Fruit fly (Drosophila melanogaster) whole organism, embryonic: Measurements from ENCODE around the gene CG31064.

Experiments used
- ATbp ChIP-seq: fragments of 200-800 bp; sonication (Bioruptor generic); optimal IDR thresholded peaks from 2 replicates; lab custom pipeline; 2017; ENCODE audit warnings: missing biosample characterization, mild to moderate bottlenecking, missing genetic modification characterization, missing genetic modification reagents
- CG11085 ChIP-seq: fragments of 200-800 bp; sonication (Bioruptor generic); IDR thresholded peaks from 2 replicates; pipeline ENCODE4 v1.3.6; 2022; ENCODE audit warnings: missing biosample characterization, missing genetic modification characterization
- CG11560 ChIP-seq: fragments of 200-800 bp; sonication (Bioruptor generic); IDR thresholded peaks from 3 replicates; pipeline ENCODE4 v1.3.6; 2022; ENCODE audit warnings: missing biosample characterization, missing genetic modification characterization
- CG12071 ChIP-seq: fragments of 200-800 bp; sonication (Bioruptor generic); optimal IDR thresholded peaks from 3 replicates; lab custom pipeline; 2018; ENCODE audit warnings: missing biosample characterization, mild to moderate bottlenecking, missing genetic modification characterization
- CG14667 ChIP-seq: fragments of 200-800 bp; sonication (Bioruptor generic); IDR thresholded peaks from 2 replicates; pipeline ENCODE4 v1.3.6; 2022; ENCODE audit warnings: missing biosample characterization, missing genetic modification characterization
- CG15514 ChIP-seq: fragments of 200-800 bp; sonication (Bioruptor generic); optimal IDR thresholded peaks from 3 replicates; lab custom pipeline; 2017; ENCODE audit warnings: missing biosample characterization, missing genetic modification characterization, mild to moderate bottlenecking, moderate library complexity, missing genetic modification reagents
- CG17829 ChIP-seq: fragments of 200-800 bp; optimal IDR thresholded peaks from 2 replicates; lab custom pipeline; 2019; ENCODE audit warnings: missing biosample characterization, mild to moderate bottlenecking, missing genetic modification characterization, moderate library complexity
- CG18764 ChIP-seq: fragments of 200-800 bp; sonication (Bioruptor generic); optimal IDR thresholded peaks from 3 replicates; lab custom pipeline; 2016; ENCODE audit warnings: missing biosample characterization, missing genetic modification characterization
- CG32767 ChIP-seq: fragments of 200-800 bp; sonication (Bioruptor generic); IDR thresholded peaks from 2 replicates; pipeline ENCODE4 v1.3.6; 2022; ENCODE audit warnings: missing biosample characterization, missing genetic modification characterization
- CG3726 ChIP-seq: fragments of 200-800 bp; sonication (Bioruptor generic); IDR thresholded peaks from 3 replicates; pipeline ENCODE4, ENCODE4 v1.3.6; 2022; ENCODE audit warnings: missing biosample characterization, missing genetic modification characterization
- CG5953 ChIP-seq: fragments of 200-800 bp; sonication (Bioruptor generic); IDR thresholded peaks from 2 replicates; pipeline ENCODE4 v1.3.6; 2022; ENCODE audit warnings: missing biosample characterization, missing genetic modification characterization
- CG6654 ChIP-seq: fragments of 200-800 bp; sonication (Bioruptor generic); optimal IDR thresholded peaks from 2 replicates; lab custom pipeline; 2017; ENCODE audit warnings: missing biosample characterization, mild to moderate bottlenecking, missing genetic modification characterization
- CG6854 ChIP-seq: fragments of 200-800 bp; sonication (Bioruptor generic); optimal IDR thresholded peaks from 3 replicates; lab custom pipeline; 2017; ENCODE audit warnings: missing biosample characterization, mild to moderate bottlenecking, missing genetic modification characterization
- CG7357 ChIP-seq: fragments of 200-800 bp; sonication (Bioruptor generic); IDR thresholded peaks from 3 replicates; pipeline ENCODE4 v1.3.6; 2022; ENCODE audit warnings: missing biosample characterization, missing genetic modification characterization
- CG8281 ChIP-seq: fragments of 200-800 bp; sonication (Bioruptor generic); optimal IDR thresholded peaks from 2 replicates; lab custom pipeline; 2018; ENCODE audit warnings: missing biosample characterization, mild to moderate bottlenecking, missing genetic modification characterization, moderate library complexity
- CG8478 ChIP-seq: fragments of >200 bp; optimal IDR thresholded peaks from 2 replicates; lab custom pipeline; 2018
- CG9727 ChIP-seq: fragments of 200-800 bp; sonication (Bioruptor generic); optimal IDR thresholded peaks from 3 replicates; lab custom pipeline; 2017; ENCODE audit warnings: missing biosample characterization, mild to moderate bottlenecking, missing genetic modification characterization
- CG9932 ChIP-seq: fragments of 200-800 bp; sonication (Bioruptor generic); IDR thresholded peaks from 2 replicates; pipeline ENCODE4 v1.3.6; 2022; ENCODE audit warnings: missing biosample characterization, missing genetic modification characterization
- D ChIP-seq, 2 experiments: fragments of 200-800 bp in 1 of 2; fragments of >200 bp in 1 of 2; sonication (Bioruptor generic) in 1 of 2; optimal IDR thresholded peaks; 2 replicates in 1 of 2; 3 replicates in 1 of 2; lab custom pipeline; 2017; ENCODE audit warnings: mild to moderate bottlenecking in 1 of 2, missing biosample characterization in 1 of 2, missing genetic modification characterization in 1 of 2, missing genetic modification reagents in 1 of 2
- D19B ChIP-seq: fragments of 200-800 bp; sonication (Bioruptor generic); optimal IDR thresholded peaks from 2 replicates; lab custom pipeline; 2017; ENCODE audit warnings: missing biosample characterization, mild to moderate bottlenecking, missing genetic modification characterization
- Dbx ChIP-seq: fragments of 200-800 bp; sonication (Bioruptor generic); IDR thresholded peaks from 3 replicates; pipeline ENCODE4 v1.3.6; 2022; ENCODE audit warnings: missing biosample characterization, missing genetic modification characterization
- E2f1 ChIP-seq: fragments of 200-800 bp; sonication (Bioruptor generic); IDR thresholded peaks from 2 replicates; pipeline ENCODE4 v1.3.6; 2022; ENCODE audit warnings: missing biosample characterization, missing genetic modification characterization
- HmgD ChIP-seq: fragments of 200-800 bp; sonication (Bioruptor generic); optimal IDR thresholded peaks from 3 replicates; lab custom pipeline; 2016; ENCODE audit warnings: missing biosample characterization, missing genetic modification characterization
- Hr3 ChIP-seq: fragments of 200-800 bp; sonication (Bioruptor generic); optimal IDR thresholded peaks from 3 replicates; lab custom pipeline; 2016; ENCODE audit warnings: missing biosample characterization, missing genetic modification characterization
- Hr51 ChIP-seq, 2 experiments: fragments of 200-800 bp; sonication (Bioruptor generic); optimal IDR thresholded peaks; 2 replicates in 1 of 2; 3 replicates in 1 of 2; lab custom pipeline; 2016 to 2018; ENCODE audit warnings: missing biosample characterization in 2 of 2, missing genetic modification characterization in 2 of 2, mild to moderate bottlenecking in 1 of 2, moderate library complexity in 1 of 2
- Hr78 ChIP-seq, 2 experiments: fragments of 200-800 bp in 1 of 2; fragments of >200 bp in 1 of 2; sonication (Bioruptor generic) in 1 of 2; optimal IDR thresholded peaks; 2 replicates each; lab custom pipeline; 2017 to 2019; ENCODE audit warnings: missing biosample characterization in 2 of 2, missing genetic modification characterization in 2 of 2, mild to moderate bottlenecking in 1 of 2, moderate library complexity in 1 of 2
- MBD-R2 ChIP-seq: fragments of 200-800 bp; sonication (Bioruptor generic); IDR thresholded peaks from 2 replicates; pipeline ENCODE4 v1.3.6; 2022; ENCODE audit warnings: missing biosample characterization, missing genetic modification characterization
- Scr ChIP-seq: fragments of 200-800 bp; sonication (Bioruptor generic); IDR thresholded peaks from 2 replicates; pipeline ENCODE4 v1.3.6; 2022; ENCODE audit warnings: missing biosample characterization, missing genetic modification characterization; ENCODE audit not compliant: partially characterized antibody
- Stat92E ChIP-seq, 3 experiments: fragments of >200 bp in 2 of 3; fragments of 200-800 bp in 1 of 3; sonication (Bioruptor generic) in 1 of 3; optimal IDR thresholded peaks; 2 replicates each; lab custom pipeline; 2017 to 2019; ENCODE audit warnings: missing biosample characterization in 3 of 3, missing genetic modification characterization in 3 of 3, mild to moderate bottlenecking in 1 of 3, moderate library complexity in 1 of 3
- Vsx1 ChIP-seq: fragments of 200-800 bp; sonication (Bioruptor generic); optimal IDR thresholded peaks from 2 replicates; lab custom pipeline; 2017; ENCODE audit warnings: missing biosample characterization, mild to moderate bottlenecking, missing genetic modification characterization, missing genetic modification reagents
- bcd ChIP-seq: fragments of 200-800 bp; sonication (Bioruptor generic); optimal IDR thresholded peaks from 2 replicates; lab custom pipeline; 2017; ENCODE audit warnings: missing biosample characterization, mild to moderate bottlenecking, missing genetic modification characterization
- bigmax ChIP-seq: fragments of 200-800 bp; sonication (Bioruptor generic); optimal IDR thresholded peaks from 2 replicates; lab custom pipeline; 2018; ENCODE audit warnings: missing biosample characterization, mild to moderate bottlenecking, missing genetic modification characterization
- ci ChIP-seq: fragments of 200-800 bp; sonication (Bioruptor generic); IDR thresholded peaks from 3 replicates; pipeline ENCODE4 v1.3.6; 2022; ENCODE audit warnings: missing biosample characterization, missing genetic modification characterization
- crc ChIP-seq: fragments of 200-800 bp; sonication (Bioruptor generic); optimal IDR thresholded peaks from 2 replicates; lab custom pipeline; 2016; ENCODE audit warnings: missing biosample characterization, missing genetic modification characterization
- gt ChIP-seq: fragments of 200-800 bp; sonication (Bioruptor generic); IDR thresholded peaks from 2 replicates; pipeline ENCODE4 v1.3.6; 2022; ENCODE audit warnings: missing biosample characterization, missing genetic modification characterization
- kah ChIP-seq: fragments of 200-800 bp; sonication (Bioruptor generic); optimal IDR thresholded peaks from 2 replicates; lab custom pipeline; 2018; ENCODE audit warnings: missing biosample characterization, mild to moderate bottlenecking, missing genetic modification characterization
- kay ChIP-seq: fragments of 200-800 bp; sonication (Bioruptor generic); optimal IDR thresholded peaks from 2 replicates; lab custom pipeline; 2016; ENCODE audit warnings: missing biosample characterization, missing genetic modification characterization
- lilli ChIP-seq: fragments of 200-800 bp; sonication (Bioruptor generic); optimal IDR thresholded peaks from 3 replicates; lab custom pipeline; 2016; ENCODE audit warnings: missing biosample characterization, missing genetic modification characterization
- maf-S ChIP-seq: fragments of 200-800 bp; sonication (Bioruptor generic); optimal IDR thresholded peaks from 2 replicates; lab custom pipeline; 2016; ENCODE audit warnings: missing biosample characterization, missing genetic modification characterization
- onecut ChIP-seq: fragments of 200-800 bp; sonication (Bioruptor generic); IDR thresholded peaks from 2 replicates; pipeline ENCODE4 v1.3.6; 2022; ENCODE audit warnings: missing biosample characterization, missing genetic modification characterization
- pan ChIP-seq, 4 experiments: fragments of >200 bp in 3 of 4; fragments of 200-800 bp in 1 of 4; sonication (Bioruptor generic) in 1 of 4; optimal IDR thresholded peaks in 3 of 4; IDR thresholded peaks in 1 of 4; 2 replicates each; pipeline versions ENCODE4 v1.3.6 to Lab custom; 2017 to 2022; ENCODE audit warnings: missing biosample characterization in 2 of 4, missing genetic modification characterization in 2 of 4, mixed read lengths in 1 of 4
- rib ChIP-seq: fragments of 200-800 bp; sonication (Bioruptor generic); IDR thresholded peaks from 2 replicates; pipeline ENCODE4 v1.3.6; 2022; ENCODE audit warnings: missing biosample characterization, missing genetic modification characterization
- row ChIP-seq: fragments of 200-800 bp; sonication (Bioruptor generic); IDR thresholded peaks from 3 replicates; pipeline ENCODE4 v1.3.6; 2022; ENCODE audit warnings: missing biosample characterization, missing genetic modification characterization
- run ChIP-seq: fragments of 200-800 bp; sonication (Bioruptor generic); optimal IDR thresholded peaks from 3 replicates; lab custom pipeline; 2018; ENCODE audit warnings: missing biosample characterization, mild to moderate bottlenecking, missing genetic modification characterization
- sisA ChIP-seq: fragments of 200-800 bp; sonication (Bioruptor generic); IDR thresholded peaks from 2 replicates; pipeline ENCODE4 v1.3.6; 2022; ENCODE audit warnings: missing biosample characterization, missing genetic modification characterization
- sqz ChIP-seq: fragments of 200-800 bp; sonication (Bioruptor generic); optimal IDR thresholded peaks from 3 replicates; lab custom pipeline; 2018; ENCODE audit warnings: missing biosample characterization, mild to moderate bottlenecking, missing genetic modification characterization
- usp ChIP-seq: fragments of >200 bp; optimal IDR thresholded peaks from 2 replicates; lab custom pipeline; 2017; ENCODE audit warnings: missing biosample characterization, missing genetic modification characterization
- yki ChIP-seq: fragments of >200 bp; optimal IDR thresholded peaks from 3 replicates; lab custom pipeline; 2018

Gene CG31064

DNA sequence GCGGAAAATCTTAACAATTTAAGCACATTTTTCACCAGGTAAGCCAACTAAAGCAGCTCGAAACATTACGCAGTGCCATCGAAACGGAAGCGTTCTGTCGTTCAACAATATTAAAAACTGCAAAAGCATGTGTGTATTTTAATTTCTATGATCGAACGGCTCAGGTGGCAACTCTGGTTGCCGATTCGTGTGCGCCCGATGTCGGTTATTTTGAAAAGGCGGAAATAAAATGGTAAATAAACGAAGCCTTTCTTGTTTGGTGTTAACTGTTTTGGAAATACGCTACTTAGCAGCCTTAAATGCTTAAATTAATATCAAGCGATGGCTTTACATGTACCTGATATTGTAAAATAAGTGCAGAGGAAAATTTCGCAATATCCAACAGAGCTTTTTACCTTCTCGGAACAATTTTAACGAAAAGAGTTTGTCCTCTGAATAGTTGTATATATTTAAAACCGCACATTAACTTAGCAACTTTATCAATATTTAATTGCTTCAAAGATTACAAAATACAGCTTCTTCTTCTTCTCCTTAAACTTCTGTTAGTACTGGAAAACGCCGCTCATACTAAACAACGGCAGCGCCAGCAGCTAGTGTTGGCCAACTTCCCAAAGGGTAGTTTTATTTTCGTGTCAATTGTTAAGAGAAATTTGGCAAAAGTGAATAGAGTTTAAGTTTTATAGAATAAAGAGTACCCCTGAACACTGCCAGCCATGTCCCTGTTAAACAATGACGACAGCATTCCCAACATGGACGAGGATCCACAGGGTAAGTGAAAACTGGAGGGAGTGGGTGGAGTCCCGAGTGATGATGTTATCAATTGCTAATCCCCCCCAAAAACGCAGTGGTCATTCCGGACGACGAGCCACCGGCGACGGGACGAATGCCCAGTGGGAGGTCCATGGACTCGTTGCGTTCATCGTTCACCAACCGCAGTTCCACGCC lies 34.5 kb upstream of the CG31064 start, which contains the start of gene CG5934 (continued):
- TF ChIP-seq Hr3 (GFP tag; lab: Kevin White, UChicago), result peak; percentile 22
- TF ChIP-seq gt (GFP tag; lab: Robert Waterston, UW), result no peak
- no peak for TF ChIP-seq CG14667 (GFP tag; lab: Robert Waterston, UW)
- TF ChIP-seq CG3726 (GFP tag; lab: Robert Waterston, UW), result no peak
- no peak for TF ChIP-seq CG12071
- no peak for TF ChIP-seq crc
- TF ChIP-seq yki (lab: Kevin White, UChicago), result no peak
- TF ChIP-seq HmgD (GFP tag; lab: Kevin White, UChicago), result no peak
- TF ChIP-seq maf-S, result peak; percentile 35
- TF ChIP-seq Dbx (GFP tag; lab: Robert Waterston, UW), result 0 out of 3 replicates have a peak, but pooled peaks have one; percentile 40
- no peak for TF ChIP-seq CG18764
- TF ChIP-seq CG7357 (GFP tag; lab: Robert Waterston, UW), result no peak
- TF ChIP-seq Stat92E (GFP tag; optimal IDR thresholded peaks at IDR 0.05; lab: Kevin White, UChicago), result no peak
- no peak for TF ChIP-seq run
- no peak for TF ChIP-seq Hr78 (GFP tag; optimal IDR thresholded peaks at IDR 0.05; lab: Kevin White, UChicago)
- TF ChIP-seq lilli (GFP tag; lab: Kevin White, UChicago), result peak; percentile 44
- TF ChIP-seq CG8478 (lab: Kevin White, UChicago), result no peak
- peak; percentile 26 for TF ChIP-seq CG9727 (GFP tag; lab: Kevin White, UChicago)
- TF ChIP-seq CG6654 (GFP tag; lab: Kevin White, UChicago), result no peak
- TF ChIP-seq CG6854, result no peak
- TF ChIP-seq MBD-R2 (GFP tag; lab: Robert Waterston, UW), result peak; percentile 67
- TF ChIP-seq ci (GFP tag; lab: Robert Waterston, UW), result no peak
- TF ChIP-seq onecut (GFP tag; lab: Robert Waterston, UW), result no peak
- TF ChIP-seq CG15514 (GFP tag; lab: Kevin White, UChicago), result no peak
- no peak for TF ChIP-seq CG5953
- TF ChIP-seq pan (optimal IDR thresholded peaks at IDR 0.05; lab: Kevin White, UChicago), result no peak
- TF ChIP-seq pan (GFP tag; optimal IDR thresholded peaks at IDR 0.05 in 1 of 2, IDR thresholded peaks at IDR 0.05 in 1 of 2), result peak in 1 of 2 experiments; percentile 26
- TF ChIP-seq kah (GFP tag; lab: Kevin White, UChicago), result no peak
- TF ChIP-seq rib (GFP tag; lab: Robert Waterston, UW), result no peak
- peak; percentile 27 for TF ChIP-seq bcd
- no peak for TF ChIP-seq usp (GFP tag; lab: Kevin White, UChicago)
- TF ChIP-seq sisA (GFP tag; lab: Robert Waterston, UW), result no peak
- no peak for TF ChIP-seq CG17829 (tag; lab: Kevin White, UChicago)
- no peak for TF ChIP-seq Scr (GFP tag; lab: Robert Waterston, UW)
- TF ChIP-seq kay, result no peak
- TF ChIP-seq D (optimal IDR thresholded peaks at IDR 0.05; lab: Kevin White, UChicago), result no peak
- TF ChIP-seq D (GFP tag; optimal IDR thresholded peaks at IDR 0.05; lab: Kevin White, UChicago), result no peak
- TF ChIP-seq D19B, result no peak
- TF ChIP-seq row, result 0 out of 3 replicates have a peak, but pooled peaks have one; percentile 9
- no peak for TF ChIP-seq Vsx1 (GFP tag; lab: Kevin White, UChicago)
- peak; percentile 68 for TF ChIP-seq CG9932
- TF ChIP-seq E2f1 (GFP tag; lab: Robert Waterston, UW), result no peak
- no peak for TF ChIP-seq CG11560 (tag; lab: Robert Waterston, UW)
- TF ChIP-seq bigmax (GFP tag; lab: Kevin White, UChicago), result no peak
- TF ChIP-seq CG32767 (GFP tag; lab: Robert Waterston, UW), result no peak
- peak; percentile 14 for TF ChIP-seq sqz (GFP tag; lab: Kevin White, UChicago)
- TF ChIP-seq CG8281, result no peak
- TF ChIP-seq CG11085, result peak; percentile 14; the same call in 1 of the 2 replicates
- TF ChIP-seq ATbp (GFP tag; lab: Kevin White, UChicago), result no peak
- peak; percentile 5 to 35 for TF ChIP-seq Hr51 (GFP tag; optimal IDR thresholded peaks at IDR 0.05; lab: Kevin White, UChicago)
